Worm (Caenorhabditis elegans) whole organism, L4 larva: Measurements from ENCODE around the gene msa-1.

Experiments used
- F10B5.3 ChIP-seq: sonication (generic microtip); optimal IDR thresholded peaks from 2 replicates; lab custom pipeline; 2016; ENCODE audit warnings: mild to moderate bottlenecking, missing genetic modification characterization, missing compliant biosample characterization
- T20F7.1 ChIP-seq: fragments of 200-800 bp; sonication (Bioruptor generic); optimal IDR thresholded peaks from 2 replicates; lab custom pipeline; 2018; ENCODE audit warnings: mild to moderate bottlenecking, missing genetic modification characterization, missing compliant biosample characterization
- dpl-1 ChIP-seq: fragments of 150-350 bp; optimal IDR thresholded peaks from 2 replicates; lab custom pipeline; 2014; ENCODE audit warnings: missing biosample characterization, missing genetic modification reagents, missing genetic modification characterization
- jun-1 ChIP-seq: fragments of 150-350 bp; optimal IDR thresholded peaks from 2 replicates; lab custom pipeline; 2014; ENCODE audit warnings: missing biosample characterization, missing genetic modification reagents, missing genetic modification characterization
- nhr-25 ChIP-seq: sonication (generic microtip); optimal IDR thresholded peaks from 2 replicates; lab custom pipeline; 2017; ENCODE audit warnings: missing genetic modification characterization, mild to moderate bottlenecking, missing compliant biosample characterization, antibody characterized with exemption, moderate library complexity, borderline replicate concordance; ENCODE audit not compliant: insufficient read depth
- skn-1 ChIP-seq: fragments of 150-350 bp; optimal IDR thresholded peaks from 2 replicates; lab custom pipeline; 2014; ENCODE audit warnings: missing biosample characterization, missing genetic modification characterization
- unc-62 ChIP-seq, 3 experiments: fragments of 150-350 bp in 1 of 3; sonication (generic microtip); optimal IDR thresholded peaks in 2 of 3; peaks in 1 of 3; 1 replicate in 1 of 3; 2 replicates in 2 of 3; lab custom pipeline; 2014 to 2017; ENCODE audit warnings: missing biosample characterization in 3 of 3, missing genetic modification characterization in 3 of 3, missing genetic modification reagents in 3 of 3, missing genotype in 1 of 3

DNA sequence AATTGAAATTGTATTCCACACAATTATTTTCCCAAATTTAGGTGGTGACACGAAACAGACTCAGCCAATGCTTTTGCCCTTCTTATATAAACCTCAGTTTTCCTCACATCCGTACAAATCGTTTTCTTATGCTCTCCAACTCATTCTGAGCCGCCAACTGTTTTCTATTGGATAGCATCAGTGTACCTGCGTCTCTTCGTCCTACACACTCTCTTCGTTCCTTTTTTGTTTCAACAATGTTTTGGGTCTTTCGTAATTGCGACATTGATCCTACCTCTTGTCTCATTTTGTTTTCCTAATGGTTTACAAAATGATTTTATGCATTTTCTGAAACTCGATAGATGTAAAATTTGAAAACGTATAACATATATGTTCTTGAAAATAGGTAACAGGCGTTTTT lies 9.1 kb upstream of the msa-1 start:
- TF ChIP-seq unc-62 (GFP tag; optimal IDR thresholded peaks at IDR 0.05 in 1 of 2; lab: Kevin White, UChicago) = no peak
- TF ChIP-seq unc-62 (tag; optimal IDR thresholded peaks at IDR 0.05; lab: Kevin White, UChicago) = no peak
- no peak for TF ChIP-seq nhr-25 (tag; lab: Kevin White, UChicago)
- TF ChIP-seq jun-1 (tag; lab: Kevin White, UChicago) = no peak
- no peak for TF ChIP-seq dpl-1
- TF ChIP-seq T20F7.1 (GFP tag; lab: Kevin White, UChicago) = no peak
- no peak for TF ChIP-seq skn-1 (tag; lab: Kevin White, UChicago)
- no peak for TF ChIP-seq F10B5.3
